Fruit fly (Drosophila melanogaster) whole organism, embryonic: Measurements from ENCODE around the gene fd19B.
A peak's percentile ranks its signal among the peaks of the same experiment; 100 is the strongest.

ENCODE experiments used
- CG15011 ChIP-seq: fragments of 200-800 bp; sonication (Bioruptor generic); optimal IDR thresholded peaks from 3 replicates; lab custom pipeline; 2018; ENCODE audit warnings: missing biosample characterization, mild to moderate bottlenecking, missing genetic modification characterization
- CG16779 ChIP-seq: fragments of 200-800 bp; sonication (Bioruptor generic); IDR thresholded peaks from 2 replicates; pipeline ENCODE4 v1.3.6; 2022; ENCODE audit warnings: missing biosample characterization, missing genetic modification characterization
- CG2678 ChIP-seq: fragments of 200-800 bp; sonication (Bioruptor generic); optimal IDR thresholded peaks from 3 replicates; lab custom pipeline; 2019; ENCODE audit warnings: missing biosample characterization, mild to moderate bottlenecking, missing genetic modification characterization, moderate library complexity
- CG8359 ChIP-seq: fragments of 200-800 bp; sonication (Bioruptor generic); optimal IDR thresholded peaks from 2 replicates; lab custom pipeline; 2017; ENCODE audit warnings: missing biosample characterization, mild to moderate bottlenecking, missing genetic modification characterization, borderline replicate concordance
- CG9609 ChIP-seq: fragments of 200-800 bp; sonication (Bioruptor generic); optimal IDR thresholded peaks from 3 replicates; lab custom pipeline; 2016; ENCODE audit warnings: missing biosample characterization, missing genetic modification characterization
- bowl ChIP-seq: fragments of 200-800 bp; sonication (Bioruptor generic); IDR thresholded peaks from 2 replicates; pipeline ENCODE4 v1.3.6; 2022; ENCODE audit warnings: missing biosample characterization, missing genetic modification characterization
- btn ChIP-seq: fragments of 200-800 bp; sonication (Bioruptor generic); optimal IDR thresholded peaks from 2 replicates; lab custom pipeline; 2016; ENCODE audit warnings: missing biosample characterization, missing genetic modification characterization
- crc ChIP-seq: fragments of 200-800 bp; sonication (Bioruptor generic); optimal IDR thresholded peaks from 2 replicates; lab custom pipeline; 2016; ENCODE audit warnings: missing biosample characterization, missing genetic modification characterization
- lab ChIP-seq: fragments of 200-800 bp; sonication (Bioruptor generic); optimal IDR thresholded peaks from 3 replicates; lab custom pipeline; 2017; ENCODE audit warnings: missing biosample characterization, missing genetic modification characterization, mild to moderate bottlenecking, moderate library complexity, missing genetic modification reagents
- luna ChIP-seq: fragments of 200-800 bp; sonication (Bioruptor generic); optimal IDR thresholded peaks from 2 replicates; lab custom pipeline; 2016; ENCODE audit warnings: missing biosample characterization, missing genetic modification characterization

DNA sequence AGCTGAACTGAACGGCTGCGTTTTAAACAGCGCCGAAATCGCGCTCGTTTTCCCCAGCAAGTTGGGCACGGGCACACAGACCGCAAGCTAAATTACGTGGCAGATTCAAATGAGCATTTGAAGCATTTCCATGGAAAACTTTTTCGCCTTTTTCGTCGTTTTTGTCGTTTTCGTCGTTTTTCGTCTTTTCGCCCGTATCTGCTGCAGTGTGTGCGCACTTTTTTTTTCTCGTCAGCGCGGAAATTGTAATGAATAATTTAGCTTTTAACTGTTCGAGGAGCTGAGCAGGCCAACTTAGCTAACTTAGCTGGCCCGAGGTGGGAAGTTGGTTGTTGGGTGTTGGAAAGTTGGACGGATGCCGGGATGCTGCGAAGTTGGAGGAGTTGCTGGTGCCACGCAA, 37.3 kb upstream of the fd19B start:
- TF ChIP-seq lab (GFP tag; lab: Kevin White, UChicago): no peak
- TF ChIP-seq btn (GFP tag; lab: Kevin White, UChicago): no peak
- TF ChIP-seq bowl (GFP tag; lab: Robert Waterston, UW): no peak
- TF ChIP-seq CG8359 (GFP tag; lab: Kevin White, UChicago): peak; percentile 78
- TF ChIP-seq CG16779 (GFP tag; lab: Robert Waterston, UW): no peak
- no peak for TF ChIP-seq luna (GFP tag; lab: Kevin White, UChicago)
- no peak for TF ChIP-seq CG2678
- TF ChIP-seq CG9609 (GFP tag; lab: Kevin White, UChicago): no peak
- no peak for TF ChIP-seq CG15011
- no peak for TF ChIP-seq crc (GFP tag; lab: Kevin White, UChicago)
